Worm (Caenorhabditis elegans): ENCODE data around the gene sto-4.

sto-4 gene

DNA sequence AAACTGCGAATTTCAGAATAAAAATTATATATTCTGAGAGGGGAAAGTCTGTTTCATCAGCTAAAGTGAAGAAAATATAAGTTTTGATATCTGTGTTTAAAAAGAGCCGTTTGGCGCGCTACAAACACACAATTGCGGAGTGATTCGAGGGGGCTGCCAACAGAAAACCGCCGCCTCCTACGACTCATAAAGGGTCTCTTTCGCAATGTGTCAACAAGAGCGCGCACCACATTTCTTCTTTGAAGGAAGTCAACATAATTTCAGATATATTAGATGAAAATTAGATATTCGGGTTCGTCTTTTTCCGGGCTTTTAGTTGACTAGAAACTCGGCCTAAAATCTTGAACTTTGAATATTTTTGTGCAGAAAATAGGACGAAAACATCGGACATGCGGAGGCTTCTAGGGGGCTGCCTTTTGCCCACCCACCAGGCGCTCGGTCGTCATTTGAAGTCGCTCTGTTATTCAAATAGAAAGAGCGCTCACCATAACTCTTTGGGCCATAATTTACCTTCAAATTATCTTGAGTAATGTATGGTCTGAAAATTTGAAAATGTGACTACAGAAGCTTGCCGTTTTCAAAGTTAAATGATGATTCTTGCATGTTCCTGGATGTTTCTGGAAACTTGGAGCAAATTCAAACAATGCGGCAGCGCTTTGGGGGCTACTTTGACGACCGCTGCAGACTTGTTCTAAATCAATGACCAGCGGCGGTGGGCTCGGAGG lies 38.0 kb upstream of the sto-4 start (continued):
- TF ChIP-seq nhr-20 (tag; optimal IDR thresholded peaks at IDR 0.05) (peak; percentile 94), tlp-1 (tag; optimal IDR thresholded peaks at IDR 0.05) (no peak), nhr-19 (GFP tag; conservative IDR thresholded peaks at IDR 0.05) (peak; percentile 87), lin-39 (tag; optimal IDR thresholded peaks at IDR 0.05) (peak; percentile 77), nhr-12 (tag; optimal IDR thresholded peaks at IDR 0.05) (no peak), C34B4.2 (tag; optimal IDR thresholded peaks at IDR 0.05) (peak; percentile 76), dpl-1 (GFP tag; optimal IDR thresholded peaks at IDR 0.05) (peak; percentile 66 to 75 (median 69)), lsy-2 (tag; optimal IDR thresholded peaks at IDR 0.05) (peak; percentile 72 to 78), lin-14 (GFP tag; optimal IDR thresholded peaks at IDR 0.05) (peak; percentile 93), fos-1 (tag; optimal IDR thresholded peaks at IDR 0.05) (peak; percentile 39), nhr-84 (tag; optimal IDR thresholded peaks at IDR 0.05) (no peak), nhr-71 (tag; optimal IDR thresholded peaks at IDR 0.05) (peak; percentile 98), elt-2 (tag; optimal IDR thresholded peaks at IDR 0.05) (peak; percentile 89), ces-1 (GFP tag; optimal IDR thresholded peaks at IDR 0.05) (peak; percentile 38), rnt-1 (tag; optimal IDR thresholded peaks at IDR 0.05) (peak; percentile 89), irx-1 (tag; optimal IDR thresholded peaks at IDR 0.05) (peak; percentile 97), pax-3 (tag; optimal IDR thresholded peaks at IDR 0.05) (peak; percentile 99), nhr-28 (tag; optimal IDR thresholded peaks at IDR 0.05) (no peak), swsn-7 (tag; optimal IDR thresholded peaks at IDR 0.05) (peak; percentile 97), ets-5 (GFP tag; IDR thresholded peaks at IDR 0.05) (peak; percentile 95; the same call in 1 of the 2 replicates), ama-1 (optimal IDR thresholded peaks at IDR 0.05) (no peak), ztf-4 (tag; optimal IDR thresholded peaks at IDR 0.05) (peak; percentile 76), ceh-90 (tag; optimal IDR thresholded peaks at IDR 0.05) (no peak), snu-23 (GFP tag; optimal IDR thresholded peaks at IDR 0.05) (peak; percentile 95), sup-37 (GFP tag; optimal IDR thresholded peaks at IDR 0.05) (peak; percentile 88), zag-1 (tag; optimal IDR thresholded peaks at IDR 0.05) (peak; percentile 22), egl-13 (tag; optimal IDR thresholded peaks at IDR 0.05) (peak; percentile 96), hlh-4 (tag; optimal IDR thresholded peaks at IDR 0.05) (peak; percentile 28), hpl-2 (GFP tag; optimal IDR thresholded peaks at IDR 0.05) (peak; percentile 94), unc-86 (tag; optimal IDR thresholded peaks at IDR 0.05) (peak; percentile 98), unc-62 (GFP tag; optimal IDR thresholded peaks at IDR 0.05) (no peak), xbp-1 (tag; optimal IDR thresholded peaks at IDR 0.05) (peak; percentile 91), hlh-17 (GFP tag; optimal IDR thresholded peaks at IDR 0.05; ENCODE audit: borderline replicate concordance) (peak; percentile 86), ceh-8 (GFP tag; optimal IDR thresholded peaks at IDR 0.05) (peak; percentile 80), sptf-1 (tag; optimal IDR thresholded peaks at IDR 0.05) (no peak), lin-35 (GFP tag; optimal IDR thresholded peaks at IDR 0.05) (peak; percentile 35 to 81), isw-1 (GFP tag; IDR thresholded peaks at IDR 0.05) (peak; percentile 89), sox-4 (tag; optimal IDR thresholded peaks at IDR 0.05) (peak; percentile 89), fkh-4 (tag; optimal IDR thresholded peaks at IDR 0.05; ENCODE audit: borderline replicate concordance) (peak; percentile 70), nhr-237 (tag; optimal IDR thresholded peaks at IDR 0.05) (peak; percentile 76), pag-3 (tag; optimal IDR thresholded peaks at IDR 0.05; ENCODE audit: borderline replicate concordance, insufficient read depth) (no peak), lin-15B (tag; optimal IDR thresholded peaks at IDR 0.05) (peak; percentile 10), elt-3 (tag; optimal IDR thresholded peaks at IDR 0.05) (peak in 4 of 6 experiments; percentile 17 to 94 (median 60)), nhr-85 (tag) (peak; percentile 100), F16B12.6 (tag; optimal IDR thresholded peaks at IDR 0.05) (no peak), skn-1 (tag; optimal IDR thresholded peaks at IDR 0.05) (peak; percentile 15), aha-1 (tag; optimal IDR thresholded peaks at IDR 0.05) (peak; percentile 35), mef-2 (tag; optimal IDR thresholded peaks at IDR 0.05) (no peak), fkh-10 (GFP tag; optimal IDR thresholded peaks at IDR 0.05) (peak; percentile 78), nhr-47 (tag; optimal IDR thresholded peaks at IDR 0.05) (peak; percentile 99), mep-1 (tag; optimal IDR thresholded peaks at IDR 0.05) (peak; percentile 75), aly-2 (tag; optimal IDR thresholded peaks at IDR 0.05) (peak; percentile 43)

Data from whole organism, L1 larva.